Worm (Caenorhabditis elegans) whole organism, mixed stage, embryonic: ENCODE data around the gene E_BE45912.2.

Source experiments
- M03D4.4 ChIP-seq: sonication (generic microtip); optimal IDR thresholded peaks from 2 replicates; lab custom pipeline; 2017; ENCODE audit warnings: mild to moderate bottlenecking, missing genetic modification characterization, missing compliant biosample characterization
- bed-3 ChIP-seq: fragments of 200-800 bp; sonication (Bioruptor generic); optimal IDR thresholded peaks from 3 replicates; lab custom pipeline; 2018; ENCODE audit warnings: mild to moderate bottlenecking, missing genetic modification characterization, moderate library complexity, missing compliant biosample characterization
- blmp-1 ChIP-seq: fragments of 150-350 bp; optimal IDR thresholded peaks from 2 replicates; lab custom pipeline; 2014; ENCODE audit warnings: missing biosample characterization, missing genetic modification characterization
- ceh-39 ChIP-seq: fragments of 150-350 bp; optimal IDR thresholded peaks from 2 replicates; lab custom pipeline; 2014; ENCODE audit warnings: missing biosample characterization, missing genetic modification characterization
- ceh-83 ChIP-seq: fragments of 200-800 bp; sonication (Bioruptor generic); optimal IDR thresholded peaks from 2 replicates; lab custom pipeline; 2018; ENCODE audit warnings: mild to moderate bottlenecking, missing genetic modification characterization, missing compliant biosample characterization
- ces-1 ChIP-seq: fragments of 150-350 bp; optimal IDR thresholded peaks from 2 replicates; lab custom pipeline; 2014; ENCODE audit warnings: missing biosample characterization, missing genetic modification reagents, missing genetic modification characterization
- cnd-1 ChIP-seq: fragments of 200-800 bp; sonication (Bioruptor generic); optimal IDR thresholded peaks from 2 replicates; lab custom pipeline; 2018; ENCODE audit warnings: mild to moderate bottlenecking, missing genetic modification characterization, missing compliant biosample characterization
- drap-1 ChIP-seq: fragments of 200-800 bp; sonication (Bioruptor generic); optimal IDR thresholded peaks from 3 replicates; lab custom pipeline; 2018; ENCODE audit warnings: mild to moderate bottlenecking, missing genetic modification characterization, missing compliant biosample characterization
- elt-1 ChIP-seq: sonication (generic microtip); optimal IDR thresholded peaks from 2 replicates; lab custom pipeline; 2017; ENCODE audit warnings: missing genetic modification characterization, mild to moderate bottlenecking, missing compliant biosample characterization, antibody characterized with exemption, moderate library complexity, borderline replicate concordance; ENCODE audit not compliant: insufficient read depth
- elt-3 ChIP-seq: fragments of 150-350 bp; optimal IDR thresholded peaks from 2 replicates; lab custom pipeline; 2014; ENCODE audit warnings: missing biosample characterization, missing genetic modification characterization
- flh-1 ChIP-seq: fragments of 200-800 bp; sonication (Bioruptor generic); optimal IDR thresholded peaks from 2 replicates; lab custom pipeline; 2018; ENCODE audit warnings: mild to moderate bottlenecking, missing genetic modification characterization, moderate library complexity, missing compliant biosample characterization
- ham-2 ChIP-seq: fragments of 200-800 bp; sonication (Bioruptor generic); optimal IDR thresholded peaks from 2 replicates; lab custom pipeline; 2018; ENCODE audit warnings: mild to moderate bottlenecking, missing genetic modification characterization, missing compliant biosample characterization
- hlh-1 ChIP-seq: fragments of 150-350 bp; optimal IDR thresholded peaks from 2 replicates; lab custom pipeline; 2014; ENCODE audit warnings: missing biosample characterization, missing genetic modification reagents, missing genetic modification characterization
- lin-13 ChIP-seq: fragments of 150-350 bp; optimal IDR thresholded peaks from 2 replicates; lab custom pipeline; 2014; ENCODE audit warnings: missing biosample characterization, missing genetic modification characterization
- lin-32 ChIP-seq: fragments of 200-800 bp; sonication (Bioruptor generic); optimal IDR thresholded peaks from 2 replicates; lab custom pipeline; 2018; ENCODE audit warnings: mild to moderate bottlenecking, missing genetic modification characterization, missing compliant biosample characterization
- lsy-2 ChIP-seq: fragments of 150-350 bp; optimal IDR thresholded peaks from 2 replicates; lab custom pipeline; 2014; ENCODE audit warnings: missing biosample characterization, missing genetic modification characterization
- mab-5 ChIP-seq: fragments of 150-350 bp; optimal IDR thresholded peaks from 2 replicates; lab custom pipeline; 2014; ENCODE audit warnings: missing biosample characterization, missing genetic modification characterization
- mep-1 ChIP-seq: fragments of 150-350 bp; optimal IDR thresholded peaks from 2 replicates; lab custom pipeline; 2017; ENCODE audit warnings: missing biosample characterization, missing genetic modification reagents, missing genetic modification characterization, inconsistent platforms
- mls-2 ChIP-seq: sonication (generic microtip); optimal IDR thresholded peaks from 2 replicates; lab custom pipeline; 2016; ENCODE audit warnings: mild to moderate bottlenecking, missing genetic modification characterization, moderate library complexity, missing compliant biosample characterization
- nhr-12 ChIP-seq: fragments of 150-350 bp; optimal IDR thresholded peaks from 2 replicates; lab custom pipeline; 2014; ENCODE audit warnings: missing biosample characterization, missing genetic modification characterization
- nhr-2 ChIP-seq: fragments of 150-350 bp; optimal IDR thresholded peaks from 2 replicates; lab custom pipeline; 2014; ENCODE audit warnings: missing biosample characterization, missing genetic modification characterization
- nhr-237 ChIP-seq: fragments of 150-350 bp; optimal IDR thresholded peaks from 2 replicates; lab custom pipeline; 2014; ENCODE audit warnings: missing biosample characterization, missing genetic modification characterization
- pha-4 ChIP-seq: fragments of 150-350 bp; optimal IDR thresholded peaks from 2 replicates; lab custom pipeline; 2018; ENCODE audit warnings: missing biosample characterization, missing genetic modification reagents, missing genetic modification characterization
- sem-2 ChIP-seq: fragments of 200-800 bp; sonication (Bioruptor generic); optimal IDR thresholded peaks from 2 replicates; lab custom pipeline; 2018; ENCODE audit warnings: mild to moderate bottlenecking, missing genetic modification characterization, missing compliant biosample characterization
- snpc-4 ChIP-seq: fragments of 150-350 bp; optimal IDR thresholded peaks from 2 replicates; lab custom pipeline; 2014; ENCODE audit warnings: missing biosample characterization, missing genetic modification characterization
- sptf-1 ChIP-seq: sonication (generic microtip); optimal IDR thresholded peaks from 2 replicates; lab custom pipeline; 2017; ENCODE audit warnings: mild to moderate bottlenecking, missing genetic modification characterization, moderate library complexity, missing compliant biosample characterization
- tbx-8 ChIP-seq: fragments of 200-800 bp; sonication (Bioruptor generic); optimal IDR thresholded peaks from 2 replicates; lab custom pipeline; 2018; ENCODE audit warnings: mild to moderate bottlenecking, missing genetic modification characterization, moderate library complexity, missing compliant biosample characterization
- unc-120 ChIP-seq: sonication (generic microtip); optimal IDR thresholded peaks from 2 replicates; lab custom pipeline; 2017; ENCODE audit warnings: missing genetic modification characterization, missing compliant biosample characterization; ENCODE audit not compliant: poor library complexity, severe bottlenecking
- unc-39 ChIP-seq: fragments of 150-350 bp; optimal IDR thresholded peaks from 2 replicates; lab custom pipeline; 2014; ENCODE audit warnings: missing biosample characterization, missing genetic modification characterization
- zip-8 ChIP-seq: fragments of 150-350 bp; optimal IDR thresholded peaks from 2 replicates; lab custom pipeline; 2014; ENCODE audit warnings: missing biosample characterization, missing genetic modification characterization
- ztf-11 ChIP-seq: fragments of 150-350 bp; optimal IDR thresholded peaks from 2 replicates; lab custom pipeline; 2014; ENCODE audit warnings: missing biosample characterization, missing genetic modification characterization

E_BE45912.2 gene

DNA sequence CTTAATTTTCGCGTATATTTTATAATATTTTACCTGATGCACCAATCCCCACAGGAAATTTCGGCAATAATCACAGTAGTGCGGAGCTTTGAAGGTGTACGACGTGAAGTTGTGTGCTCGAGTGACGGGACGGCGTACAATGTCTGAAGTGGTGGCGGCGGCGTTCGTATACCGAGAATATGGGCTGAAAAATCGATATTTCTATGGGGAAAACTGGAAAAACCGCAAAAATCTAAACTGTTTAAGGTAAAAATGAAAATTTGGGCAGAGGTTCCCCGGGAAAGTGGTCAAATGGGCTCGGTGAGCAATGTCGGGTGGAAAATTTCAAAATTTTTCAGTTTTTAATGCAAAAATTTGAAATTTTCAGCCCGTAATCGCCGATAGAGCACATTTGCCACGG is 4.0 kb upstream of the E_BE45912.2 start:
- TF ChIP-seq tbx-8 (GFP tag; lab: Kevin White, UChicago) (no peak), unc-120 (tag; lab: Kevin White, UChicago) (no peak), ztf-11 (tag; lab: Kevin White, UChicago) (no peak), snpc-4 (tag; lab: Kevin White, UChicago) (no peak), nhr-237 (tag; lab: Kevin White, UChicago) (no peak), sptf-1 (tag; lab: Kevin White, UChicago) (no peak), mep-1 (no peak), lsy-2 (tag; lab: Kevin White, UChicago) (no peak), nhr-2 (no peak), elt-1 (tag; lab: Kevin White, UChicago) (no peak)

DNA sequence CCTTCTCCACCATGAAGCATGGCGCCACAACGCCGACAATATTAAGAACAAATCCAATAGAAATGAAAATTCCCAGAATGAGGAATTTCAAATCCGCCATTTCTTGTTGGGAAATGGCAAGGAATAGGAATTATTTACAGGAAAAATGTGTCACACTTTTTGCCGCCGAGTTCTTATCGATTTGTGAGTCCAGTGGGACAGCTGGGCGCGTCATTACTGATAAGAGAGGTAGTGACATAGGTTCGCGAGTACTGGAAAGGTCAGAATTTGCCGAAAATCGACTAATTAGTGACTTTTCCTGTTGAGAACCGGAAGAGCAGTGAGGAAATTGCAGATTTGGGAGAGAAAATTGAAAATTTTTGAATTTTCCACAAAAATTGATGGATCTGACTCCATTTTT is 2.7 kb downstream of the E_BE45912.2 start:
- TF ChIP-seq elt-1 (tag; lab: Kevin White, UChicago) (no peak), flh-1 (GFP tag; lab: Kevin White, UChicago) (no peak), unc-120 (tag; lab: Kevin White, UChicago) (no peak), lin-13 (no peak), sem-2 (GFP tag; lab: Kevin White, UChicago) (no peak), mep-1 (no peak), snpc-4 (tag; lab: Kevin White, UChicago) (no peak), ces-1 (GFP tag; lab: Kevin White, UChicago) (no peak), unc-39 (tag; lab: Kevin White, UChicago) (no peak), nhr-2 (no peak), nhr-237 (tag; lab: Kevin White, UChicago) (no peak), lin-32 (no peak), zip-8 (no peak), ceh-39 (tag; lab: Kevin White, UChicago) (no peak), cnd-1 (tag; lab: Kevin White, UChicago) (no peak), pha-4 (tag; lab: Kevin White, UChicago) (no peak), ham-2 (GFP tag; lab: Kevin White, UChicago) (no peak)

ce11 chrIII:1026261-1026660 is 4.6 kb downstream of the E_BE45912.2 start, which contains the start of gene clc-25:
Gene clc-25 (minus strand): TSS chrIII:1026361.
- TF ChIP-seq mab-5 (tag; lab: Kevin White, UChicago) (no peak), ces-1 (GFP tag; lab: Kevin White, UChicago) (no peak), ceh-83 (GFP tag; lab: Kevin White, UChicago) (no peak), ztf-11 (tag; lab: Kevin White, UChicago) (no peak), blmp-1 (tag; lab: Kevin White, UChicago) (no peak), lsy-2 (tag; lab: Kevin White, UChicago) (no peak), hlh-1 (tag; lab: Kevin White, UChicago) (no peak), mep-1 (no peak), ham-2 (GFP tag; lab: Kevin White, UChicago) (no peak), lin-32 (no peak), unc-120 (tag; lab: Kevin White, UChicago) (no peak), sem-2 (GFP tag; lab: Kevin White, UChicago) (no peak)

DNA sequence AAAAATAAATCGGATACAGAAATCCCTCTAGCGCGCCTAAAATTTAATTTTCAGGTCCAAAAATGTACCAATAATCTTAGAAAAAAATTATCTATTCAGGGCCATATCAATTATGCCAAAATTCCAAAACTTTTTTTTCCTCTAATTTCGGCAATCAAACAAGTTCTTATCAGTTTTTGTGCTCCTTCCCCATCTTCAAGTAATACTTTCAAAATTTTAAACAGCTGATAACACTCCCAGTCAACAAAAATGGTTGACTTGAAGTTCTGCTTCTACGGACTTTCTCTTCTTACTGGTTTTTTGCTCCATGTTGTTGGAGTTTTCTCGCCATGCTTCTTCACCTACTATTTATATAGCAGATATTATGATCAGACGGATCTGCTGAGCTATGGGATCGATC is 10.2 kb downstream of the E_BE45912.2 start, which contains the start of gene clc-23:
TSS of gene clc-23 (plus strand) at position 223 of the 400 bp plus-strand sequence.
- no peak for TF ChIP-seq ham-2 (GFP tag; lab: Kevin White, UChicago)
- no peak for TF ChIP-seq ztf-11 (tag; lab: Kevin White, UChicago)
- TF ChIP-seq sptf-1 (tag; lab: Kevin White, UChicago) = no peak
- no peak for TF ChIP-seq lsy-2 (tag; lab: Kevin White, UChicago)
- TF ChIP-seq zip-8 = no peak
- TF ChIP-seq nhr-12 = no peak
- no peak for TF ChIP-seq cnd-1 (tag; lab: Kevin White, UChicago)
- TF ChIP-seq unc-120 (tag; lab: Kevin White, UChicago) = no peak
- TF ChIP-seq ceh-83 (GFP tag; lab: Kevin White, UChicago) = no peak
- no peak for TF ChIP-seq pha-4 (tag; lab: Kevin White, UChicago)
- no peak for TF ChIP-seq tbx-8 (GFP tag; lab: Kevin White, UChicago)
- no peak for TF ChIP-seq lin-32
- TF ChIP-seq drap-1 (GFP tag; lab: Kevin White, UChicago) = no peak
- TF ChIP-seq lin-13 = no peak
- TF ChIP-seq M03D4.4 (tag; lab: Kevin White, UChicago) = no peak
- no peak for TF ChIP-seq elt-1 (tag; lab: Kevin White, UChicago)
- TF ChIP-seq bed-3 (GFP tag; lab: Kevin White, UChicago) = no peak

DNA sequence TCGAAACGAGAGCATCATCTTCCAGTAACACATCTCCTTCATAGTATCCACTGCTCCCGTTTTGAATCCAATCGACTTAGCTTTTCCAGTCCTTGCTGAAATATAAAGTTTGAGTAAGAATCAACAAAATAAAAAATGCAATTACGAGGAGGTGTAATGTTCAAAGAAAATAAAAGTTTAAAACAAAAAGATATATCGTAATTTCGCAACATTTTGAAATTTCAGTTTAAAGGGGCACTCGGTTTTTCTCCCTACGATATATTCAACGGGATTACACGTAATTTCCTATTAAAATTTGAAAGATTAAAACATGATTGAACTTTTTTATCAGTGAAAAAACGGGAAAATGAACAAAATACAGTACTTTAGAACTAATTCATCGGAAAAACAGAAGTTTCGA is 14.8 kb downstream of the E_BE45912.2 start, which contains the start of gene Y34F4.3:
TSS of gene Y34F4.3 (minus strand) at position 101 of the 400 bp plus-strand sequence.
- TF ChIP-seq unc-39 (tag; lab: Kevin White, UChicago) = no peak
- TF ChIP-seq lin-32 = no peak
- TF ChIP-seq elt-3 (tag; lab: Kevin White, UChicago) = no peak
- no peak for TF ChIP-seq ceh-83 (GFP tag; lab: Kevin White, UChicago)
- TF ChIP-seq ces-1 (GFP tag; lab: Kevin White, UChicago) = no peak
- TF ChIP-seq nhr-2 = no peak
- no peak for TF ChIP-seq mep-1
- TF ChIP-seq tbx-8 (GFP tag; lab: Kevin White, UChicago) = no peak
- TF ChIP-seq M03D4.4 (tag; lab: Kevin White, UChicago) = no peak
- TF ChIP-seq ham-2 (GFP tag; lab: Kevin White, UChicago) = no peak
- TF ChIP-seq unc-120 (tag; lab: Kevin White, UChicago) = no peak
- no peak for TF ChIP-seq mls-2 (tag; lab: Kevin White, UChicago)
- no peak for TF ChIP-seq nhr-237 (tag; lab: Kevin White, UChicago)
